Worm (Caenorhabditis elegans) whole organism, L4/young adult: Measurements from ENCODE around the gene T07A5.7.
A peak's percentile ranks its signal among the peaks of the same experiment; 100 is the strongest.

ENCODE experiments used
- W03F9.2 ChIP-seq: fragments of 150-350 bp; optimal IDR thresholded peaks from 2 replicates; lab custom pipeline; 2014; ENCODE audit warnings: missing biosample characterization, missing genetic modification characterization
- dao-5 ChIP-seq: sonication (generic microtip); optimal IDR thresholded peaks from 2 replicates; lab custom pipeline; 2016; ENCODE audit warnings: missing genotype, missing genetic modification characterization, moderate library complexity, missing compliant biosample characterization
- him-1 ChIP-seq: sonication (generic microtip); optimal IDR thresholded peaks from 2 replicates; lab custom pipeline; 2016; ENCODE audit warnings: missing genotype, missing genetic modification reagents, missing genetic modification characterization, missing compliant biosample characterization

T07A5.7 gene

DNA sequence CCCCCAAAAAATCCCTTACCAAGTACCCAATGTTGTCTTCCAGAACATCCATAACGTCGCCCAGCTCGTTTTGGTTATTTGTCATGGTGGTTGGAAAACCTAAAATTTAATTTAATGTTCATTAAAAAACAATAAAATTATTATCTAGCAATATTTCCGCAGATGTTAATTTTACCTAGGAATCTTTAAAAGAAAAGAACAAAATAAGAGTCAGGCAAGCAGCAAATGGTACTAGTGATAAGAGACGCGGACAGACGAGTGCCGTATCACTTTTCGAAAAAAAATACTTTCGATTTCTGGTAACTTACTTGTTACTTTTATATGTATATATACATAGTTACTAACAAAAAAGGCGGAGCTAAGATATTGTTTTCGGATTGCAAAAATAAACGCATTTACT lies at the start of gene T07A5.7:
T07A5.7 (minus strand) TSS at position 101 of the 400 bp plus-strand sequence.
- TF ChIP-seq dao-5 (tag; lab: Kevin White, UChicago) (no peak), W03F9.2 (tag; lab: Kevin White, UChicago) (no peak), him-1 (tag; lab: Kevin White, UChicago) (no peak)

DNA sequence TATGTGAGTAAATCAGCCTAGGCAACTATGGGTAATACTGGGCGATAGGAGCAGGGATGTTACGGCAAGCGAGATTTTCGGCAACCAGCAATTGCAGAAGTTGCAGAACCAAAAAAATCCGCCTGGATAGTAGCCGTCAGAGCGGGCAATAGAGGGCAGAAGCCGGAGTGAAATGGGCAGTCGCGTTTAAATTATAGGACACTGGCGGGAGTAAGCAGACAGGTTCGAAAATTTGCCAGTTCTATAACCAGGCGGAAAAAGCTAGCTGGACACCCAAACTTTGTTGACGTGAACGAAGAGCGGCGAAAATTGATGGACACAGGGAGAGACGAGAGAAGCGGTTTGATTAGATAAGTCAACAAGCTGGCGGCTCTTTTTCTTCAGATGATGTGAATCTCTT lies 49.0 kb upstream of the T07A5.7 start:
- TF ChIP-seq W03F9.2 (tag; lab: Kevin White, UChicago) (no peak), him-1 (tag; lab: Kevin White, UChicago) (no peak), dao-5 (tag; lab: Kevin White, UChicago) (no peak)

- TF ChIP-seq dao-5 (tag; lab: Kevin White, UChicago) (no peak), W03F9.2 (tag; lab: Kevin White, UChicago) (no peak), him-1 (tag; lab: Kevin White, UChicago) (no peak)
Observed at ce11 chrIII:10358751-10359150, 47.8 kb upstream of the T07A5.7 start.

ce11 chrIII:10357598-10358186 lies 46.8 kb upstream of the T07A5.7 start, which contains the start of gene umps-1:
TSS of gene umps-1 (minus strand) at chrIII:10357648.
- peak; percentile 57 for TF ChIP-seq W03F9.2 (tag; lab: Kevin White, UChicago)
- no peak for TF ChIP-seq him-1 (tag; lab: Kevin White, UChicago)

DNA sequence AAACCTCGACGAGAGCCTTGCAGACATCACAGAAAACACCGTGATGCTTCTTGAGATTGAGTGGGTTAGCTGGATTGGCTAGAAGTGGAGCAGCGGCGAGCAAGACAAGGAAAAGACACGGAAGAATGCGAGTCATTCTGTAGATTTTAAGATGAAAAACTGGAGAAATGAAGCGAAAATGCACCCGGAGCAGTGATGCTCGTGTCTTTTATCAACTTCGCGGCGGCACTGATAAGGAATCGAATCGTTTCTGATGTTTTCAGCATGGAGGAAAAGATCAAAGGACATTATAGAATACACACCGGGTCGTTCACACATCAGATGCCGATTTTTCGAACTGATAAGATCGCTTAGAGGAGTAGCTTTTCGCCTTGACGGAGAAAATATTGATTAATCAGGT lies 44.5 kb upstream of the T07A5.7 start, which contains the start of gene spp-1:
spp-1 (minus strand) TSS at position 287 of the 400 bp plus-strand sequence.
- TF ChIP-seq dao-5 (tag; lab: Kevin White, UChicago): no peak
- no peak for TF ChIP-seq him-1 (tag; lab: Kevin White, UChicago)
- no peak for TF ChIP-seq W03F9.2 (tag; lab: Kevin White, UChicago)

DNA sequence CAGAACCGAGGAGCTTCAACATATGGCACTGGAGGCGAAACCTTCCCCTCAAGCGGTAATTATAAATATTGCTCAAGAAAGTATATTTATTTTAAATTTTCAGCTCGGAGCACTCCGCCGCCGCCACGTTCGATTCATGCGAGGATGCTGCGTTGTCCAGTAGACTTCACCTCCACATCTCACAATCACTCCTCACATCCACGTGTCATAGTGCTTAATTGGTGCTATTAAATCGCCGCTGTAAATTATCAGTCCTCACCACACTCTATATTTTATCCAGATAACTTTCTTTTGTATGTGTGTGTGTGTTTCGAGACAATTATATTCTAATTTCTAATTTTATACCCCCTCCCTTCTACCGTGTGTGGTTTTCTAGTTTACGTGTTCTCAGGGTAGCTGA lies 43.7 kb upstream of the T07A5.7 start:
- TF ChIP-seq dao-5 (tag; lab: Kevin White, UChicago): no peak
- no peak for TF ChIP-seq him-1 (tag; lab: Kevin White, UChicago)
- no peak for TF ChIP-seq W03F9.2 (tag; lab: Kevin White, UChicago)

- TF ChIP-seq him-1 (tag; lab: Kevin White, UChicago) (no peak), dao-5 (tag; lab: Kevin White, UChicago) (no peak), W03F9.2 (tag; lab: Kevin White, UChicago) (no peak)
Observed at ce11 chrIII:10353423-10353822, 42.5 kb upstream of the T07A5.7 start.

DNA sequence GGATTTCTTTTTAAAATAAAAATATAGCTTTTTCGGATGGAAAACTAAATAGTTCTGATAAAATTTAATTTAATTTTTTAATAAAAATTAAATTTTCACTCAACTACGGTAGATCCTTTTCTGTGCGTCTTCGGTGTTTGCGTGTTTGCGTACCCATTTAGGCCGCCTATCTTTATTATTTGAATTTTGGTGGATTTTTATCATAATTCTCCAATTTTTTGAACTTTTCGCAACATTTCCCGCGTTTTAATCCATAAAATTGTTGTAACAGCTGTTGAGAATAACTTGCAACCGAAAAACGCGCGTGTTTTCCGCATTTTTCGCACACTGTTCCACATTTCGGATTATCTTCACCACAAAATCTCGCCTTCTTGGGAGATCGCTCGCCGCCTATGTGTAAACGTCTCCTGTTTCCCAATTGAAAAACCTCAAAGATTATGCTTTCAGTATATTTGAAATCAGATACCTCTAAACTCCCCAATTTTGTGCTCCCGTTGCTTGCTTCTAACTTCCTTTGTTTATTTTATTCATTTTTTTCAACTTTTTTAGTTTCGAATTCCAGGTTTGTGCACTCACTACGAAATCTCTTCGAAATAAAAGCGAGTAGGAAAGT lies 40.8 kb upstream of the T07A5.7 start, which contains the start of gene T07C4.3:
T07C4.3 (plus strand) TSS at position 563 of the 613 bp plus-strand sequence.
- TF ChIP-seq dao-5 (tag; lab: Kevin White, UChicago): no peak
- TF ChIP-seq W03F9.2 (tag; lab: Kevin White, UChicago): no peak
- TF ChIP-seq him-1 (tag; lab: Kevin White, UChicago): no peak

DNA sequence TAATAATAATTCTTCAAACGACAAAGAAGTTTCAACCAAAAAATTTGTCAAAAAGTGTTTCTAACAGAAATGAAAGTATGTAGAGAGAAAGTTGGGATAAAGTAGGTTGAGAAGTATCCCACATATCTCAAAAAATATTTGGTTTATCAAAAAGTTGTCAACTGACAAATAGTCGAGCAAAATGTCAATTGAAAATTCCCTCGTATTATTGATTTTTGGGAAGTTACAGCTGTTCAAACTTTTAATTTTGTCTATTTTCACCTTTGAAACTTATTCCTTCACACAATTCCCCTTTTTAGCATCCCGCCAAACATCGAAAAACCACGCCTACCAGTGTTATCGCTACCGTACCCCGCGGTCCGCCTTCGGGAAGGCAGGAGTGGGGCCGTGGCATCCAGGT lies 36.1 kb upstream of the T07A5.7 start, which contains the start of gene tbx-8:
tbx-8 (plus strand) TSS at position 301 of the 400 bp plus-strand sequence.
- TF ChIP-seq dao-5 (tag; lab: Kevin White, UChicago) (no peak), him-1 (tag; lab: Kevin White, UChicago) (no peak), W03F9.2 (tag; lab: Kevin White, UChicago) (no peak)

- TF ChIP-seq him-1 (tag; lab: Kevin White, UChicago) (no peak), dao-5 (tag; lab: Kevin White, UChicago) (no peak), W03F9.2 (tag; lab: Kevin White, UChicago) (no peak)
Observed at ce11 chrIII:10344762-10345161, 33.8 kb upstream of the T07A5.7 start.

- TF ChIP-seq W03F9.2 (tag; lab: Kevin White, UChicago) (no peak), dao-5 (tag; lab: Kevin White, UChicago) (no peak), him-1 (tag; lab: Kevin White, UChicago) (no peak)
Observed at ce11 chrIII:10341758-10342157, 30.8 kb upstream of the T07A5.7 start, which contains the start of gene tbx-9. TSS of gene tbx-9 (minus strand) at chrIII:10341858.

DNA sequence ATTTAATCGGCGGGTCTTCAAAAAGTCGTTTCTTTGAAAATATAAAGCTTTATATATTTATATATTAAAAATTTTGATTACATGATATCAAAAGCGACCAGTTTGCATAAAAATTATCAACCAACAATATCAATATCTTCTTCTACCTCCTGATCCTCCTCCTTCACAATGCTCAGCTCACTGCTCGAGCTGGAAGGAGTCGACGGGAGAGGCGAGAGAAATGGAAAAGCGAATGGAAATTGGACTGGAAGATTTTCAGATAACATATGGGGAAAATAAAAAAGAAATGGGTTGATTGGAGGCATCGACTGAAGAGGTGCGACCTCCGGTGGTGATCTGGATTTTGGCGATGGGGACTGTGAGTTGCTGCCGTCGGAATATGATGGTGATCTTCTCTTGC lies 29.0 kb upstream of the T07A5.7 start:
- TF ChIP-seq dao-5 (tag; lab: Kevin White, UChicago) (no peak), W03F9.2 (tag; lab: Kevin White, UChicago) (no peak), him-1 (tag; lab: Kevin White, UChicago) (no peak)

- TF ChIP-seq dao-5 (tag; lab: Kevin White, UChicago) (no peak), him-1 (tag; lab: Kevin White, UChicago) (no peak), W03F9.2 (tag; lab: Kevin White, UChicago) (no peak)
Observed at ce11 chrIII:10338992-10339852, 28.3 kb upstream of the T07A5.7 start.
